Worm (Caenorhabditis elegans) whole organism, L4/young adult: Measurements from ENCODE around the gene pqn-70.

ENCODE experiments used
- W03F9.2 ChIP-seq: fragments of 150-350 bp; optimal IDR thresholded peaks from 2 replicates; lab custom pipeline; 2014; ENCODE audit warnings: missing biosample characterization, missing genetic modification characterization
- him-1 ChIP-seq: sonication (generic microtip); optimal IDR thresholded peaks from 2 replicates; lab custom pipeline; 2016; ENCODE audit warnings: missing genotype, missing genetic modification reagents, missing genetic modification characterization, missing compliant biosample characterization

DNA sequence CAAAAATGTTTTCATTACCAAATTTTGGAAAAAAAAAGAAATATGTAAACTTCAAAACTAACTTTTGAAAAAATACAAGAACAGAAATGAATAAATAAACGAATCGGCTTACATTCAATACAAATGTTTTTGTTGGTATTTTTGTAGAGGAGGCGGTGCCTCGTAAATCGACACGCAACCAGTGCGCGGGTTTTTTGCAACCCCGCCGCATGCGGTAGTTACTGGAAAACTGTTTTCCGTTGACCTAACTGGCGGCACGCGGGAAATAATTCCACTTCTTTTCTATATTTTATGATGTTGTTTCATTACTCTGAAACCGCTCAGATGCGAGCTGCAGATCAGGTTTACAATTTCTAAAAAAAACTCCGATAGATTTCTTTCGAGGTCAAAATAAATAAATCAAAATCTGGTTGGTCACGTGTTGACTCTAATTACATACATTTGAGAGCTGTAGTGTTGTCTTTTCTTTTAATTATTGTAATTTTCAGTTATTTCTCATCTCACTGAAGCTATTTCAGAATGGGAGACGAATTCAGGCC lies 10.8 kb upstream of the pqn-70 start, which contains the start of the genes dvc-1 and ima-1:
- TF ChIP-seq him-1 (tag; lab: Kevin White, UChicago) (no peak), W03F9.2 (tag; lab: Kevin White, UChicago) (no peak)
